Worm (Caenorhabditis elegans): ENCODE measurements around the gene str-97.

- TF ChIP-seq lir-3 (tag; optimal IDR thresholded peaks at IDR 0.05) (no peak), fos-1 (tag; optimal IDR thresholded peaks at IDR 0.05) (no peak), pha-4 (GFP tag; IDR thresholded peaks at IDR 0.05) (no peak), pha-4 (tag; optimal IDR thresholded peaks at IDR 0.05) (no peak), lin-15B (tag; optimal IDR thresholded peaks at IDR 0.05) (no peak)
Observed at ce11 chrV:16143066-16143581, 11.9 kb downstream of the str-97 start, which contains the start of gene fbxa-88.

Measured in whole organism, L4 larva.